Fruit fly (Drosophila melanogaster) S2 (cell line): ENCODE data around the gene CG42486.

Experiments
- CG8478 ChIP-seq: fragments of >200 bp; optimal IDR thresholded peaks from 2 replicates; lab custom pipeline; 2018
- CTCF ChIP-seq, 2 experiments: fragments of >200 bp; optimal IDR thresholded peaks; 2 replicates each; lab custom pipeline; 2018

DNA sequence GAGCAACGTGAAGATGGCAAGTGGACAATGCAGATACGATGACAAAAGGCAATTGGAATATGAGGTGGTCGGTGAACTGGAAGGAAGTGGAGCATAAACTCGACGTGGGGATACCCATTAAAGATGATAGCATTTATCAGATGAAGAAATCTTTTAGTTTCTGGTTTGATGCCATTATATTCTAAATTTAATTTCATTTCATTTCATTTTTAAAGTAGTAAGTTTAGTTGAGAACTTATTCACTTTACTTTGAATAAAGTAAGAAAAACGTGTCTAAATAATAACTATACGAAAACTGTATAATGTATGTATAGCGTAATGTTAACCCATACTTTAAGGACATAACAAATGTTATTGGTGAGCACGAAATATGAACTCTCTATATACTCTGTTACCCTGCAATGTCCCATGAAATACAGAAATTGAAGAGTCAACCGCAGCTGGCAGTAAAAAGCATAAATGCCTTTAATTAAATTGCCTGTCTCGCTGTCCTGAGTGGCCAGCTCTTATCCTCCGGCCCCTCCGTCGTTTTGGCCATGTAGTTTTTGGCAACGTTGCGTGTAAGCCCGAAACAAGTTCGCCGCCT lies 28.0 kb downstream of the CG42486 start:
- TF ChIP-seq CG8478 (lab: Kevin White, UChicago): no peak
- no peak for TF ChIP-seq CTCF (optimal IDR thresholded peaks at IDR 0.05; lab: Kevin White, UChicago)
